Worm (Caenorhabditis elegans) whole organism, L4 larva: ENCODE measurements around the gene F10A3.17.

ENCODE experiments used
- F10B5.3 ChIP-seq: sonication (generic microtip); optimal IDR thresholded peaks from 2 replicates; lab custom pipeline; 2016; ENCODE audit warnings: mild to moderate bottlenecking, missing genetic modification characterization, missing compliant biosample characterization
- F26F4.8 ChIP-seq: fragments of 200-800 bp; sonication (Bioruptor generic); conservative IDR thresholded peaks from 2 replicates; pipeline ENCODE4 v1.3.6; 2022; ENCODE audit warnings: missing genetic modification characterization, missing compliant biosample characterization
- F37D6.2 ChIP-seq: sonication (generic microtip); optimal IDR thresholded peaks from 2 replicates; lab custom pipeline; 2016; ENCODE audit warnings: mild to moderate bottlenecking, missing genetic modification characterization, missing compliant biosample characterization
- F44E2.7 ChIP-seq: fragments of 200-800 bp; sonication (Bioruptor generic); IDR thresholded peaks from 2 replicates; pipeline ENCODE4 v2.1.2; 2022; ENCODE audit warnings: missing genetic modification characterization, missing compliant biosample characterization
- F49E8.2 ChIP-seq: sonication (generic microtip); optimal IDR thresholded peaks from 2 replicates; lab custom pipeline; 2016; ENCODE audit warnings: missing compliant biosample characterization, mild to moderate bottlenecking, missing genetic modification characterization, borderline replicate concordance
- T20F7.1 ChIP-seq: fragments of 200-800 bp; sonication (Bioruptor generic); optimal IDR thresholded peaks from 2 replicates; lab custom pipeline; 2018; ENCODE audit warnings: mild to moderate bottlenecking, missing genetic modification characterization, missing compliant biosample characterization
- Y105C5A.15 ChIP-seq: fragments of 200-800 bp; sonication (Bioruptor generic); IDR thresholded peaks from 2 replicates; pipeline ENCODE4 v1.3.6; 2022; ENCODE audit warnings: missing genetic modification characterization, missing compliant biosample characterization
- ZK546.5 ChIP-seq, 2 experiments: sonication (generic microtip); optimal IDR thresholded peaks; 2 replicates each; lab custom pipeline; 2017; ENCODE audit warnings: missing biosample characterization in 2 of 2, missing genetic modification characterization in 2 of 2
- aly-2 ChIP-seq: sonication (generic microtip); optimal IDR thresholded peaks from 2 replicates; lab custom pipeline; 2018; ENCODE audit warnings: missing biosample characterization, missing genetic modification characterization
- ama-1 ChIP-seq: fragments of 150-350 bp; optimal IDR thresholded peaks from 2 replicates; lab custom pipeline; 2014; ENCODE audit warnings: inconsistent platforms, mixed read lengths
- ceh-32 ChIP-seq: sonication (generic microtip); optimal IDR thresholded peaks from 2 replicates; lab custom pipeline; 2016; ENCODE audit warnings: mild to moderate bottlenecking, missing genetic modification characterization, missing compliant biosample characterization; ENCODE audit not compliant: poor library complexity
- ctbp-1 ChIP-seq: fragments of 200-800 bp; sonication (Bioruptor generic); IDR thresholded peaks from 2 replicates; pipeline ENCODE4 v1.3.6; 2022; ENCODE audit warnings: missing genetic modification reagents, missing genetic modification characterization, missing compliant biosample characterization
- daf-12 ChIP-seq: fragments of 150-350 bp; optimal IDR thresholded peaks from 2 replicates; lab custom pipeline; 2014; ENCODE audit warnings: missing biosample characterization, missing genetic modification reagents, missing genetic modification characterization
- daf-16 ChIP-seq, 3 experiments: sonication (generic microtip); optimal IDR thresholded peaks; 2 replicates each; lab custom pipeline; 2016 to 2017; ENCODE audit warnings: missing genetic modification characterization in 3 of 3, missing genetic modification reagents in 3 of 3, mild to moderate bottlenecking in 2 of 3, missing compliant biosample characterization in 2 of 3, missing biosample characterization in 1 of 3, moderate library complexity in 1 of 3
- daf-8 ChIP-seq: fragments of 200-800 bp; sonication (Bioruptor generic); IDR thresholded peaks from 2 replicates; pipeline ENCODE4 v1.3.6; 2022; ENCODE audit warnings: missing genetic modification characterization, missing compliant biosample characterization
- dmd-6 ChIP-seq: fragments of 200-800 bp; sonication (Bioruptor generic); IDR thresholded peaks from 2 replicates; pipeline ENCODE4 v1.3.6; 2022; ENCODE audit warnings: missing genetic modification reagents, missing genetic modification characterization, missing compliant biosample characterization
- lin-13 ChIP-seq: fragments of 150-350 bp; optimal IDR thresholded peaks from 2 replicates; lab custom pipeline; 2014; ENCODE audit warnings: missing biosample characterization, missing genetic modification reagents, missing genetic modification characterization
- lsy-2 ChIP-seq, 2 experiments: fragments of 150-350 bp in 1 of 2; sonication (generic microtip) in 1 of 2; optimal IDR thresholded peaks; 2 replicates each; lab custom pipeline; 2014 to 2017; ENCODE audit warnings: missing biosample characterization in 2 of 2, missing genetic modification characterization in 2 of 2
- mdl-1 ChIP-seq, 2 experiments: fragments of 150-350 bp in 1 of 2; sonication (generic microtip) in 1 of 2; optimal IDR thresholded peaks; 2 replicates each; lab custom pipeline; 2014 to 2017; ENCODE audit warnings: missing biosample characterization in 2 of 2, missing genetic modification characterization in 2 of 2
- mdt-29 ChIP-seq: fragments of 200-800 bp; sonication (Bioruptor generic); IDR thresholded peaks from 2 replicates; pipeline ENCODE4 v1.3.6; 2022; ENCODE audit warnings: missing genetic modification reagents, missing genetic modification characterization, missing compliant biosample characterization
- nhr-102 ChIP-seq: sonication (generic microtip); optimal IDR thresholded peaks from 2 replicates; lab custom pipeline; 2016; ENCODE audit warnings: mild to moderate bottlenecking, missing genetic modification characterization, moderate library complexity, missing compliant biosample characterization
- nhr-11 ChIP-seq: fragments of 150-350 bp; optimal IDR thresholded peaks from 2 replicates; lab custom pipeline; 2014; ENCODE audit warnings: missing biosample characterization, missing genetic modification characterization
- nhr-111 ChIP-seq: fragments of 200-800 bp; sonication (Bioruptor generic); optimal IDR thresholded peaks from 2 replicates; lab custom pipeline; 2018; ENCODE audit warnings: mild to moderate bottlenecking, missing genetic modification characterization, missing compliant biosample characterization
- nhr-28 ChIP-seq: fragments of 150-350 bp; optimal IDR thresholded peaks from 2 replicates; lab custom pipeline; 2014; ENCODE audit warnings: missing biosample characterization, missing genetic modification characterization
- nhr-6 ChIP-seq: fragments of 150-350 bp; optimal IDR thresholded peaks from 2 replicates; lab custom pipeline; 2014; ENCODE audit warnings: missing biosample characterization, missing genetic modification characterization
- php-3 ChIP-seq: fragments of 200-800 bp; sonication (Bioruptor generic); IDR thresholded peaks from 2 replicates; pipeline ENCODE4 v1.3.6; 2022; ENCODE audit warnings: missing genetic modification reagents, missing genetic modification characterization, missing compliant biosample characterization
- pqm-1 ChIP-seq: sonication (generic microtip); optimal IDR thresholded peaks from 2 replicates; lab custom pipeline; 2017; ENCODE audit warnings: missing biosample characterization, missing genetic modification characterization
- rbr-2 ChIP-seq: sonication (generic microtip); optimal IDR thresholded peaks from 2 replicates; lab custom pipeline; 2016; ENCODE audit warnings: missing genotype, missing genetic modification characterization, missing compliant biosample characterization
- set-16 ChIP-seq: fragments of 200-800 bp; sonication (Bioruptor generic); IDR thresholded peaks from 2 replicates; pipeline ENCODE4 v1.3.6; 2022; ENCODE audit warnings: missing genetic modification reagents, missing genetic modification characterization, missing compliant biosample characterization
- spr-1 ChIP-seq: sonication (generic microtip); optimal IDR thresholded peaks from 2 replicates; lab custom pipeline; 2016; ENCODE audit warnings: mild to moderate bottlenecking, missing genetic modification characterization, missing compliant biosample characterization
- tra-1 ChIP-seq: fragments of 200-800 bp; sonication (Bioruptor generic); IDR thresholded peaks from 2 replicates; pipeline ENCODE4 v1.3.6; 2022; ENCODE audit warnings: missing genetic modification reagents, missing genetic modification characterization, missing compliant biosample characterization
- unc-62 ChIP-seq, 3 experiments: fragments of 150-350 bp in 1 of 3; sonication (generic microtip); optimal IDR thresholded peaks in 2 of 3; peaks in 1 of 3; 1 replicate in 1 of 3; 2 replicates in 2 of 3; lab custom pipeline; 2014 to 2017; ENCODE audit warnings: missing biosample characterization in 3 of 3, missing genetic modification characterization in 3 of 3, missing genetic modification reagents in 3 of 3, missing genotype in 1 of 3
- vab-7 ChIP-seq: fragments of 200-800 bp; sonication (Bioruptor generic); IDR thresholded peaks from 2 replicates; pipeline ENCODE4 v1.3.6; 2022; ENCODE audit warnings: missing genetic modification reagents, missing genetic modification characterization, missing compliant biosample characterization
- zip-2 ChIP-seq: fragments of 150-350 bp; optimal IDR thresholded peaks from 2 replicates; lab custom pipeline; 2014; ENCODE audit warnings: missing biosample characterization, missing genetic modification characterization
- ztf-11 ChIP-seq: fragments of 150-350 bp; optimal IDR thresholded peaks from 2 replicates; lab custom pipeline; 2014; ENCODE audit warnings: missing biosample characterization, missing genetic modification characterization
- ztf-7 ChIP-seq: fragments of 150-350 bp; optimal IDR thresholded peaks from 2 replicates; lab custom pipeline; 2014; ENCODE audit warnings: missing biosample characterization, missing genetic modification characterization

Gene F10A3.17

ce11 chrV:16175227-16175626 lies 15.7 kb upstream of the F10A3.17 start:
- TF ChIP-seq ctbp-1 (GFP tag; lab: Robert Waterston, UW): no peak
- TF ChIP-seq F49E8.2 (tag; lab: Kevin White, UChicago): no peak
- TF ChIP-seq rbr-2 (tag; lab: Kevin White, UChicago): no peak
- no peak for TF ChIP-seq mdt-29 (GFP tag; lab: Robert Waterston, UW)
- TF ChIP-seq tra-1 (GFP tag; lab: Robert Waterston, UW): no peak
- TF ChIP-seq lsy-2 (tag; optimal IDR thresholded peaks at IDR 0.05; lab: Kevin White, UChicago): no peak
- no peak for TF ChIP-seq F10B5.3 (tag; lab: Kevin White, UChicago)
- peak; percentile 44; the same call in 1 of the 2 replicates for TF ChIP-seq php-3
- no peak for TF ChIP-seq nhr-11
- TF ChIP-seq daf-16 (GFP tag; optimal IDR thresholded peaks at IDR 0.05; lab: Kevin White, UChicago): no peak
- TF ChIP-seq daf-16 (tag; optimal IDR thresholded peaks at IDR 0.05; lab: Kevin White, UChicago): peak; percentile 77
- TF ChIP-seq F26F4.8 (GFP tag; lab: Robert Waterston, UW): no peak
- no peak for TF ChIP-seq ztf-11 (tag; lab: Kevin White, UChicago)
- peak; percentile 58 for TF ChIP-seq nhr-28 (tag; lab: Kevin White, UChicago)
- peak; percentile 59 for TF ChIP-seq pqm-1 (tag; lab: Kevin White, UChicago)

ce11 chrV:16174109-16174508 lies 14.6 kb upstream of the F10A3.17 start:
- TF ChIP-seq F37D6.2 (tag; lab: Kevin White, UChicago) (no peak), ztf-7 (tag; lab: Kevin White, UChicago) (no peak), vab-7 (GFP tag; lab: Robert Waterston, UW) (no peak), set-16 (no peak), ZK546.5 (tag; optimal IDR thresholded peaks at IDR 0.05; lab: Kevin White, UChicago) (no peak), lin-13 (no peak), spr-1 (tag; lab: Kevin White, UChicago) (no peak), zip-2 (tag; lab: Kevin White, UChicago) (no peak), ama-1 (lab: Kevin White, UChicago) (no peak), ztf-11 (tag; lab: Kevin White, UChicago) (no peak), Y105C5A.15 (GFP tag; lab: Robert Waterston, UW) (no peak), F44E2.7 (GFP tag; lab: Robert Waterston, UW) (no peak), dmd-6 (no peak), mdl-1 (tag; optimal IDR thresholded peaks at IDR 0.05; lab: Kevin White, UChicago) (no peak), nhr-102 (no peak), nhr-111 (GFP tag; lab: Kevin White, UChicago) (no peak)

ce11 chrV:16171721-16172120 lies 12.2 kb upstream of the F10A3.17 start, which contains the start of gene K05D4.9:
K05D4.9 (minus strand) TSS chrV:16171821.
- no peak for TF ChIP-seq nhr-6 (tag; lab: Kevin White, UChicago)
- TF ChIP-seq unc-62 (GFP tag; optimal IDR thresholded peaks at IDR 0.05 in 1 of 2; lab: Kevin White, UChicago): peak in 1 of 2 experiments; percentile 41
- TF ChIP-seq unc-62 (tag; optimal IDR thresholded peaks at IDR 0.05; lab: Kevin White, UChicago): no peak

- TF ChIP-seq ceh-32 (tag; lab: Kevin White, UChicago) (no peak), daf-8 (GFP tag; lab: Robert Waterston, UW) (no peak), T20F7.1 (GFP tag; lab: Kevin White, UChicago) (no peak), aly-2 (tag; lab: Kevin White, UChicago) (no peak), daf-12 (tag; lab: Kevin White, UChicago) (no peak)
Observed at ce11 chrV:16169026-16169425, 9.5 kb upstream of the F10A3.17 start, which contains the start of gene str-111. str-111 (minus strand) TSS chrV:16169126.
